Worm (Caenorhabditis elegans) whole organism, mixed stage, embryonic: Measurements from ENCODE around the gene trpa-1.

ENCODE experiments used
- elt-3 ChIP-seq: fragments of 150-350 bp; optimal IDR thresholded peaks from 2 replicates; lab custom pipeline; 2014; ENCODE audit warnings: missing biosample characterization, missing genetic modification characterization
- mep-1 ChIP-seq: fragments of 150-350 bp; optimal IDR thresholded peaks from 2 replicates; lab custom pipeline; 2017; ENCODE audit warnings: missing biosample characterization, missing genetic modification reagents, missing genetic modification characterization, inconsistent platforms
- nhr-28 ChIP-seq: fragments of 150-350 bp; optimal IDR thresholded peaks from 2 replicates; lab custom pipeline; 2014; ENCODE audit warnings: missing biosample characterization, missing genetic modification characterization
- snpc-4 ChIP-seq: fragments of 150-350 bp; optimal IDR thresholded peaks from 2 replicates; lab custom pipeline; 2014; ENCODE audit warnings: missing biosample characterization, missing genetic modification characterization
- unc-62 ChIP-seq: fragments of 150-350 bp; optimal IDR thresholded peaks from 2 replicates; lab custom pipeline; 2014; ENCODE audit warnings: missing biosample characterization, missing genetic modification reagents, missing genetic modification characterization

- TF ChIP-seq mep-1 (tag; lab: Kevin White, UChicago) (no peak), elt-3 (tag; lab: Kevin White, UChicago) (no peak), snpc-4 (tag; lab: Kevin White, UChicago) (no peak), unc-62 (GFP tag; lab: Kevin White, UChicago) (no peak), nhr-28 (no peak)
Observed at ce11 chrIV:11923074-11923473, 58.7 kb downstream of the trpa-1 start, which contains the start of gene srlf-31.
